Worm (Caenorhabditis elegans) whole organism, young adult: ENCODE results near the gene Y57A10A.8.

Experiments
- B0035.1 ChIP-seq: sonication (generic microtip); optimal IDR thresholded peaks from 2 replicates; lab custom pipeline; 2016; ENCODE audit warnings: missing genetic modification characterization, mild to moderate bottlenecking, missing compliant biosample characterization, missing genotype, missing genetic modification reagents
- B0336.3 ChIP-seq: fragments of 200-800 bp; sonication (Bioruptor generic); IDR thresholded peaks from 2 replicates; pipeline ENCODE4 v1.3.6; 2022; ENCODE audit warnings: missing genetic modification characterization, missing compliant biosample characterization
- D2030.7 ChIP-seq: fragments of 200-800 bp; sonication (Bioruptor generic); IDR thresholded peaks from 2 replicates; pipeline ENCODE4 v1.3.6; 2022; ENCODE audit warnings: missing genetic modification reagents, missing genetic modification characterization, missing compliant biosample characterization
- F52B5.7 ChIP-seq: sonication (generic microtip); optimal IDR thresholded peaks from 2 replicates; lab custom pipeline; 2016; ENCODE audit warnings: mild to moderate bottlenecking, missing genetic modification characterization, missing compliant biosample characterization
- F55B11.4 ChIP-seq: sonication (generic microtip); optimal IDR thresholded peaks from 2 replicates; lab custom pipeline; 2016; ENCODE audit warnings: missing compliant biosample characterization, missing genetic modification characterization, borderline replicate concordance; ENCODE audit not compliant: insufficient read depth
- Y53F4B.3 ChIP-seq: fragments of 200-800 bp; sonication (Bioruptor generic); IDR thresholded peaks from 2 replicates; pipeline ENCODE4 v1.3.6; 2022; ENCODE audit warnings: missing genetic modification reagents, missing genetic modification characterization, missing compliant biosample characterization
- Y53G8AR.9 ChIP-seq: fragments of 200-800 bp; sonication (Bioruptor generic); conservative IDR thresholded peaks from 2 replicates; pipeline ENCODE4 v1.3.6; 2022; ENCODE audit warnings: missing genetic modification reagents, missing genetic modification characterization, missing compliant biosample characterization
- Y56A3A.18 ChIP-seq: fragments of 200-800 bp; sonication (Bioruptor generic); IDR thresholded peaks from 2 replicates; pipeline ENCODE4 v1.3.6; 2022; ENCODE audit warnings: missing genetic modification reagents, missing genetic modification characterization, missing compliant biosample characterization
- Y79H2A.3 ChIP-seq: fragments of 200-800 bp; sonication (Bioruptor generic); conservative IDR thresholded peaks from 2 replicates; pipeline ENCODE4 v1.3.6; 2022; ENCODE audit warnings: missing genetic modification reagents, missing genetic modification characterization, missing compliant biosample characterization
- ama-1 ChIP-seq, 3 experiments: fragments of 150-350 bp in 1 of 3; sonication (generic microtip) in 2 of 3; optimal IDR thresholded peaks; 2 replicates each; lab custom pipeline; 2014 to 2018; ENCODE audit warnings: missing biosample characterization in 2 of 3, missing genetic modification characterization in 2 of 3, missing genetic modification reagents in 2 of 3
- athp-1 ChIP-seq: sonication (generic microtip); optimal IDR thresholded peaks from 2 replicates; lab custom pipeline; 2017; ENCODE audit warnings: mild to moderate bottlenecking, missing genetic modification characterization, missing compliant biosample characterization
- attf-3 ChIP-seq: fragments of 200-800 bp; sonication (Bioruptor generic); conservative IDR thresholded peaks from 2 replicates; pipeline ENCODE4 v1.3.6; 2022; ENCODE audit warnings: missing genetic modification reagents, missing genetic modification characterization, missing compliant biosample characterization
- attf-5 ChIP-seq: fragments of 200-800 bp; sonication (Bioruptor generic); optimal IDR thresholded peaks from 2 replicates; lab custom pipeline; 2018; ENCODE audit warnings: mild to moderate bottlenecking, missing genetic modification characterization, missing compliant biosample characterization
- ceh-100 ChIP-seq: fragments of 200-800 bp; sonication (Bioruptor generic); IDR thresholded peaks from 2 replicates; pipeline ENCODE4 v1.3.6; 2022; ENCODE audit warnings: missing genetic modification reagents, missing genetic modification characterization, missing compliant biosample characterization
- ceh-27 ChIP-seq: fragments of 200-800 bp; sonication (Bioruptor generic); optimal IDR thresholded peaks from 2 replicates; lab custom pipeline; 2018; ENCODE audit warnings: mild to moderate bottlenecking, missing genetic modification characterization, moderate library complexity, missing compliant biosample characterization
- ceh-58 ChIP-seq: fragments of 200-800 bp; sonication (Bioruptor generic); IDR thresholded peaks from 2 replicates; pipeline ENCODE4 v1.3.6; 2022; ENCODE audit warnings: missing genetic modification characterization, missing compliant biosample characterization
- die-1 ChIP-seq: sonication (generic microtip); optimal IDR thresholded peaks from 2 replicates; lab custom pipeline; 2016; ENCODE audit warnings: missing genotype, mild to moderate bottlenecking, missing genetic modification characterization, missing compliant biosample characterization
- egl-18 ChIP-seq: fragments of 200-800 bp; sonication (Bioruptor generic); IDR thresholded peaks from 2 replicates; pipeline ENCODE4 v1.3.6; 2022; ENCODE audit warnings: missing genetic modification reagents, missing genetic modification characterization, missing compliant biosample characterization
- egl-44 ChIP-seq: fragments of 200-800 bp; sonication (Bioruptor generic); IDR thresholded peaks from 2 replicates; pipeline ENCODE4 v1.3.6; 2022; ENCODE audit warnings: missing genetic modification reagents, missing genetic modification characterization, missing compliant biosample characterization
- egrh-3 ChIP-seq: fragments of 200-800 bp; sonication (Bioruptor generic); IDR thresholded peaks from 2 replicates; pipeline ENCODE4 v1.3.6; 2022; ENCODE audit warnings: missing genetic modification reagents, missing genetic modification characterization, missing compliant biosample characterization
- hlh-26 ChIP-seq: fragments of 200-800 bp; sonication (Bioruptor generic); conservative IDR thresholded peaks from 2 replicates; pipeline ENCODE4 v1.3.6; 2022; ENCODE audit warnings: missing genetic modification reagents, missing genetic modification characterization, missing compliant biosample characterization
- hrde-1 ChIP-seq: sonication (generic microtip); optimal IDR thresholded peaks from 2 replicates; lab custom pipeline; 2016; ENCODE audit warnings: missing genetic modification characterization, mild to moderate bottlenecking, missing compliant biosample characterization, moderate library complexity, missing genotype, missing genetic modification reagents, borderline replicate concordance
- let-526 ChIP-seq: fragments of 200-800 bp; sonication (Bioruptor generic); IDR thresholded peaks from 2 replicates; pipeline ENCODE4 v1.3.6; 2022; ENCODE audit warnings: missing genetic modification reagents, missing genetic modification characterization, missing compliant biosample characterization
- lin-35 ChIP-seq, 3 experiments: fragments of 150-350 bp in 2 of 3; sonication (generic microtip) in 1 of 3; optimal IDR thresholded peaks; 2 replicates each; lab custom pipeline; 2014 to 2018; ENCODE audit warnings: missing biosample characterization in 3 of 3, missing genetic modification characterization in 3 of 3, missing genetic modification reagents in 3 of 3
- lin-40 ChIP-seq: sonication (generic microtip); optimal IDR thresholded peaks from 2 replicates; lab custom pipeline; 2016; ENCODE audit warnings: missing genetic modification characterization, mild to moderate bottlenecking, missing compliant biosample characterization, missing genotype, missing genetic modification reagents
- lin-54 ChIP-seq: fragments of 200-800 bp; sonication (Bioruptor generic); optimal IDR thresholded peaks from 2 replicates; lab custom pipeline; 2018; ENCODE audit warnings: mild to moderate bottlenecking, missing genetic modification characterization, missing compliant biosample characterization
- lir-1 ChIP-seq: fragments of 200-800 bp; sonication (Bioruptor generic); conservative IDR thresholded peaks from 2 replicates; pipeline ENCODE4 v1.3.6; 2022; ENCODE audit warnings: missing genetic modification reagents, missing genetic modification characterization, missing compliant biosample characterization
- madf-6 ChIP-seq: fragments of 200-800 bp; sonication (Bioruptor generic); IDR thresholded peaks from 2 replicates; pipeline ENCODE4 v1.3.6; 2022; ENCODE audit warnings: missing genetic modification reagents, missing genetic modification characterization, missing compliant biosample characterization
- mel-28 ChIP-seq: sonication (generic microtip); optimal IDR thresholded peaks from 2 replicates; lab custom pipeline; 2016; ENCODE audit warnings: borderline replicate concordance, mild to moderate bottlenecking, missing genetic modification characterization, missing compliant biosample characterization
- nfya-1 ChIP-seq: sonication (generic microtip); optimal IDR thresholded peaks from 2 replicates; lab custom pipeline; 2017; ENCODE audit warnings: antibody characterized with exemption, missing compliant biosample characterization, missing genetic modification characterization, borderline replicate concordance; ENCODE audit not compliant: insufficient read depth
- nhr-179 ChIP-seq: sonication (generic microtip); optimal IDR thresholded peaks from 2 replicates; lab custom pipeline; 2016; ENCODE audit warnings: mild to moderate bottlenecking, missing genetic modification characterization, missing compliant biosample characterization
- nhr-27 ChIP-seq: fragments of 200-800 bp; sonication (Bioruptor generic); optimal IDR thresholded peaks from 2 replicates; lab custom pipeline; 2018; ENCODE audit warnings: mild to moderate bottlenecking, missing genetic modification characterization, moderate library complexity, missing compliant biosample characterization
- pbrm-1 ChIP-seq: fragments of 200-800 bp; sonication (Bioruptor generic); IDR thresholded peaks from 2 replicates; pipeline ENCODE4 v1.3.6; 2022; ENCODE audit warnings: missing genetic modification reagents, missing genetic modification characterization, missing compliant biosample characterization
- repo-1 ChIP-seq: sonication (generic microtip); optimal IDR thresholded peaks from 2 replicates; lab custom pipeline; 2017; ENCODE audit warnings: mild to moderate bottlenecking, missing genetic modification characterization, missing compliant biosample characterization
- rpc-1 ChIP-seq, 2 experiments: fragments of 150-350 bp in 1 of 2; sonication (generic microtip) in 1 of 2; optimal IDR thresholded peaks; 2 replicates each; lab custom pipeline; 2014 to 2018; ENCODE audit warnings: missing biosample characterization in 1 of 2, missing genetic modification characterization in 1 of 2, missing genetic modification reagents in 1 of 2, missing genotype in 1 of 2
- sdz-38 ChIP-seq: sonication (generic microtip); optimal IDR thresholded peaks from 2 replicates; lab custom pipeline; 2016; ENCODE audit warnings: missing genotype, missing genetic modification characterization, missing compliant biosample characterization
- sea-2 ChIP-seq: fragments of 200-800 bp; sonication (Bioruptor generic); IDR thresholded peaks from 2 replicates; pipeline ENCODE4 v1.3.6; 2022; ENCODE audit warnings: missing genetic modification characterization, missing compliant biosample characterization
- snpc-3.4 ChIP-seq: sonication (generic microtip); optimal IDR thresholded peaks from 2 replicates; lab custom pipeline; 2017; ENCODE audit warnings: missing genetic modification characterization, mild to moderate bottlenecking, missing compliant biosample characterization, antibody characterized with exemption, moderate library complexity, missing genotype, missing genetic modification reagents
- somi-1 ChIP-seq: fragments of 200-800 bp; sonication (Bioruptor generic); optimal IDR thresholded peaks from 2 replicates; lab custom pipeline; 2018; ENCODE audit warnings: mild to moderate bottlenecking, missing genetic modification characterization, missing compliant biosample characterization
- sptf-2 ChIP-seq: fragments of 200-800 bp; sonication (Bioruptor generic); optimal IDR thresholded peaks from 2 replicates; lab custom pipeline; 2018; ENCODE audit warnings: mild to moderate bottlenecking, missing genetic modification characterization, missing compliant biosample characterization
- unc-130 ChIP-seq: sonication (generic microtip); optimal IDR thresholded peaks from 2 replicates; lab custom pipeline; 2016; ENCODE audit warnings: missing genetic modification reagents, missing genetic modification characterization, missing compliant biosample characterization
- xnd-1 ChIP-seq: sonication (generic microtip); optimal IDR thresholded peaks from 2 replicates; lab custom pipeline; 2016; ENCODE audit warnings: missing genotype, missing genetic modification reagents, missing genetic modification characterization, missing compliant biosample characterization

Gene Y57A10A.8

ce11 chrII:12202921-12203320 is 38.3 kb downstream of the Y57A10A.8 start, which contains the start of gene aqp-12 (continued):
- TF ChIP-seq nfya-1 (tag; lab: Kevin White, UChicago) = no peak
- TF ChIP-seq, all 124 proteins: peak for 0

- TF ChIP-seq F52B5.7 (tag; lab: Kevin White, UChicago) (no peak), somi-1 (no peak), Y53G8AR.9 (GFP tag; lab: Robert Waterston, UW) (no peak), B0336.3 (no peak), nfya-1 (tag; lab: Kevin White, UChicago) (no peak), rpc-1 (optimal IDR thresholded peaks at IDR 0.05; lab: Kevin White, UChicago) (no peak), rpc-1 (tag; optimal IDR thresholded peaks at IDR 0.05; lab: Kevin White, UChicago) (no peak), D2030.7 (GFP tag; lab: Robert Waterston, UW) (no peak), sea-2 (GFP tag; lab: Robert Waterston, UW) (no peak), nhr-179 (no peak), ceh-58 (GFP tag; lab: Robert Waterston, UW) (no peak), Y56A3A.18 (GFP tag; lab: Robert Waterston, UW) (no peak), Y79H2A.3 (GFP tag; lab: Robert Waterston, UW) (no peak), egl-44 (GFP tag; lab: Robert Waterston, UW) (no peak), nhr-27 (tag; lab: Kevin White, UChicago) (no peak), attf-5 (GFP tag; lab: Kevin White, UChicago) (no peak), hlh-26 (GFP tag; lab: Robert Waterston, UW) (no peak)
Measured at ce11 chrII:12204617-12205016, 40.0 kb downstream of the Y57A10A.8 start.

- no peak for TF ChIP-seq ama-1 (optimal IDR thresholded peaks at IDR 0.05; lab: Kevin White, UChicago)
- peak in 1 of 2 experiments; percentile 10 for TF ChIP-seq ama-1 (GFP tag; optimal IDR thresholded peaks at IDR 0.05; lab: Kevin White, UChicago)
- no peak for TF ChIP-seq sdz-38 (tag; lab: Kevin White, UChicago)
- no peak for TF ChIP-seq lin-54
- peak; percentile 28 for TF ChIP-seq hrde-1 (tag; lab: Kevin White, UChicago)
- peak; percentile 37 for TF ChIP-seq athp-1 (tag; lab: Kevin White, UChicago)
- TF ChIP-seq mel-28 = no peak
- 0 out of 2 replicates have a peak, but pooled peaks have one; percentile 26 for TF ChIP-seq Y53G8AR.9 (GFP tag; lab: Robert Waterston, UW)
- TF ChIP-seq die-1 (tag; lab: Kevin White, UChicago) = no peak
Measured at ce11 chrII:12208741-12209140, 44.1 kb downstream of the Y57A10A.8 start.

- TF ChIP-seq F55B11.4 (tag; lab: Kevin White, UChicago) (no peak), pbrm-1 (no peak), sptf-2 (GFP tag; lab: Kevin White, UChicago) (no peak), madf-6 (GFP tag; lab: Robert Waterston, UW) (no peak), let-526 (GFP tag; lab: Robert Waterston, UW) (no peak), lin-40 (no peak), sdz-38 (tag; lab: Kevin White, UChicago) (no peak), B0035.1 (tag; lab: Kevin White, UChicago) (no peak), egrh-3 (GFP tag; lab: Robert Waterston, UW) (peak; percentile 79; the same call in 1 of the 2 replicates), ceh-100 (GFP tag; lab: Robert Waterston, UW) (no peak), attf-3 (GFP tag; lab: Robert Waterston, UW) (no peak), Y53F4B.3 (GFP tag; lab: Robert Waterston, UW) (no peak), ama-1 (optimal IDR thresholded peaks at IDR 0.05; lab: Kevin White, UChicago) (no peak), ama-1 (GFP tag; optimal IDR thresholded peaks at IDR 0.05; lab: Kevin White, UChicago) (no peak), repo-1 (tag; lab: Kevin White, UChicago) (peak; percentile 12), lin-35 (GFP tag; optimal IDR thresholded peaks at IDR 0.05; lab: Kevin White, UChicago) (no peak), xnd-1 (tag; lab: Kevin White, UChicago) (no peak), unc-130 (GFP tag; lab: Kevin White, UChicago) (no peak), egl-18 (no peak), snpc-3.4 (tag; lab: Kevin White, UChicago) (no peak), ceh-27 (GFP tag; lab: Kevin White, UChicago) (no peak), lir-1 (GFP tag; lab: Robert Waterston, UW) (no peak), Y56A3A.18 (GFP tag; lab: Robert Waterston, UW) (no peak)
Measured at ce11 chrII:12211652-12212245, 47.1 kb downstream of the Y57A10A.8 start.
